Worm (Caenorhabditis elegans): ENCODE results near the gene T25C12.3.

DNA sequence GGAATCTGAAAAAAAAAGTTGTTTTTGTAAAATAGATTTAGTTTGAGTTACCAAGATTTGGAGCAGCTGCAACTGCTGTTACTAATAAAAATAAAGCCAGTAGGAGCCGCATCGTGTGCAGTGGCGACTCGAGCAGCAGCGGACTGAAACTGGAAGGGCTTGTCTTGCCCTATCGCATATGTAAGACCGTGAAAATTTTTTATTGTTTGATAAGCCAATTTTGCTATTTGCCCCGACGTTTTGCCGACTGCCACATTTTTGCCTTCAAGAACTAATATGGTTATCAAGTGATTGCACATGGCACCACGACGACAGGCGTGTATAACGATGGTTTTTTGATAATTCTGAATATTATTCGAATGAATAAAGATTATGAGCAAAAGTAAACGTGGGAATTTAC, at the start of gene T25C12.3:
- no peak for TF ChIP-seq ceh-16 (tag; optimal IDR thresholded peaks at IDR 0.05)
- TF ChIP-seq nhr-77 (tag; optimal IDR thresholded peaks at IDR 0.05) = no peak
- no peak for TF ChIP-seq nhr-12 (tag; optimal IDR thresholded peaks at IDR 0.05)
- TF ChIP-seq elt-1 (tag; optimal IDR thresholded peaks at IDR 0.05) = no peak
- TF ChIP-seq ztf-11 (tag; optimal IDR thresholded peaks at IDR 0.05) = no peak
- no peak for TF ChIP-seq lin-39 (tag; optimal IDR thresholded peaks at IDR 0.05)
